Fruit fly (Drosophila melanogaster): ENCODE measurements around the gene Socs16D.

Gene Socs16D

DNA sequence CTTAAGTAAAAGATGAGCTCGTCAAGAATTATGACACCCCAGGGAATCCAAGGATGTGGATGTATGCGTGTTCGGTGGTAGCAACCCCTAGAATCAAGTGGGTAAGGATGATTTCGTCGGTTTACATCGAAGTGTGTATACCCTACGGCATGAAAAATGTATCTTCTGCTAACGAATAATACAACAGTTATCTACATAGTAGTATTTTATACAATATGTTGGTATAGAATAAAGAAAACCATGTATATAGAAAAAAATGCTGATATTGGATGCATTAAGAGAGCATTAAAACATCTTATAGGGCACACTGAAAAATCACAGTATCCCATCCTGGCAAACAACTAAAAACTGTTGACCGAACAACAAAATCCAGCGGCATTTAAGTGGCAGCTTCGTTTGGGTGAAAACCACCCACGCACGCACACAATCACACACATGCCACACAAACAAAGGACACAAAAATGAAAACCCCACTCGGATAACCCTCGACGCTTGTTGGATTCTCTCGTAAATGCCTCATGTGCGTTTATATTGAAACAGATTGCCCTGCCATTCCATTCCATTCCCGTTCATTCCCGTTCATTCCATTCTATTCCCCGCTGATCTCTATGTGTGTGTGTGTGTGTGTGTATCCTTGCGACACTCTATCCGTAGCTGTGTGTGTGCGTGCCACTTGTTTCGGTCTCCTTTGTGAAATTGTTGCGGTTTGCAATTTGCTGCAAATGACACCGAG lies 28.1 kb downstream of the Socs16D start:
- TF ChIP-seq Abd-B (GFP tag; optimal IDR thresholded peaks at IDR 0.05): no peak
- no peak for TF ChIP-seq lola (GFP tag; optimal IDR thresholded peaks at IDR 0.05)
- TF ChIP-seq dsf (GFP tag; optimal IDR thresholded peaks at IDR 0.05; ENCODE audit: borderline replicate concordance): no peak

DNA sequence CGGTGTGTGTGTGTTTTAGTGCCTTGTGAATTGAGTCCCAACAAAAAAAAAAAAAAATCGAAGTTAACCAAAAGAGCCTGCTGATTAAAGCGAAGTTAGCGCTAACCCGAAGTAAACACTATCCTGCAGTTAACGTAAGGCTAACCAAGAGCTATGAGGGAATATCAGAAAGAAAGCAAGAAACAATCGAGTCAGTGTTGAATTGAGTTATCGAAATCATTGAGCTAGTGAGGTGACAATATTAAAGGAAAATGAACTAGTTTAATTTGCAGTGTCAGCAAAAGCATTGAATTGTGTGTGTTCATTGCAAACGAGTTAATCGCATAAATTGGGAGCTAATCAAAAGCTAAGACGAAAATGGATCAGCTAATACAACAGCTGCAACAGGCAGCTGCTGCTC lies 36.7 kb downstream of the Socs16D start, which contains the start of gene OdsH:
Gene OdsH (plus strand): TSS at position 301 of the 400 bp plus-strand sequence.
- TF ChIP-seq dmrt93B (GFP tag; optimal IDR thresholded peaks at IDR 0.05) (no peak), Hr83 (GFP tag; optimal IDR thresholded peaks at IDR 0.05; ENCODE audit: poor library complexity, severe bottlenecking) (no peak), GATAd (GFP tag; optimal IDR thresholded peaks at IDR 0.05) (no peak), OdsH (GFP tag; optimal IDR thresholded peaks at IDR 0.05) (no peak), CG32264 (GFP tag; optimal IDR thresholded peaks at IDR 0.05) (no peak), Vsx2 (GFP tag; optimal IDR thresholded peaks at IDR 0.05; ENCODE audit: partially characterized antibody) (no peak), Hnf4 (GFP tag; optimal IDR thresholded peaks at IDR 0.05) (no peak), N (GFP tag; optimal IDR thresholded peaks at IDR 0.05) (no peak), h (GFP tag; optimal IDR thresholded peaks at IDR 0.05) (no peak), Jra (GFP tag; optimal IDR thresholded peaks at IDR 0.05) (no peak), sage (GFP tag; optimal IDR thresholded peaks at IDR 0.05) (no peak), usp (GFP tag; optimal IDR thresholded peaks at IDR 0.05) (no peak), brk (GFP tag; optimal IDR thresholded peaks at IDR 0.05) (no peak)

DNA sequence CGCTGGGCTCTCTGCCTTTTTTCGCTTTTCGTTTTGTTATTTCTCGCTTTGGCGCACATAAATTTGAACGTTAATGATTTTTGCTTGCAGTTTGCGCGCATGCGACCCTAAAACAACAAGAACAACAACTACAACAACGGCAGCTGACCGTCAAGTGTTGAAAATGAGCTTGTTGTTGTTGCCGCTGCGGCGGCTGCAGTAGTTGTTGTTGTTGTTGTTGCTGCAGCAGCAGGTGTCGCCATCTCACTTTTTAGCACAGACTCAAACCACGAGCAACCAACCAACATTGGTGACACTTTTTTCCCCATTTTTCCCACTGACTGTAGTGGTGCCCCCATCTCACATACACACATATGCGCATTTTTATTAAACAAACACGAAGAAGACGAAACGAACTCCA lies 37.3 kb downstream of the Socs16D start:
- TF ChIP-seq Hnf4 (GFP tag; optimal IDR thresholded peaks at IDR 0.05) (no peak), brk (GFP tag; optimal IDR thresholded peaks at IDR 0.05) (no peak), Rel (GFP tag; optimal IDR thresholded peaks at IDR 0.05) (no peak), Rel (tag; optimal IDR thresholded peaks at IDR 0.05) (no peak), Dif (GFP tag; optimal IDR thresholded peaks at IDR 0.05; ENCODE audit: partially characterized antibody) (no peak), usp (GFP tag; optimal IDR thresholded peaks at IDR 0.05) (no peak), rgr (GFP tag; optimal IDR thresholded peaks at IDR 0.05) (no peak), fru (GFP tag; optimal IDR thresholded peaks at IDR 0.05) (no peak), woc (GFP tag; optimal IDR thresholded peaks at IDR 0.05) (no peak), dsf (GFP tag; optimal IDR thresholded peaks at IDR 0.05; ENCODE audit: borderline replicate concordance) (no peak), Hr78 (GFP tag; optimal IDR thresholded peaks at IDR 0.05) (no peak), Jra (GFP tag; optimal IDR thresholded peaks at IDR 0.05) (no peak)

DNA sequence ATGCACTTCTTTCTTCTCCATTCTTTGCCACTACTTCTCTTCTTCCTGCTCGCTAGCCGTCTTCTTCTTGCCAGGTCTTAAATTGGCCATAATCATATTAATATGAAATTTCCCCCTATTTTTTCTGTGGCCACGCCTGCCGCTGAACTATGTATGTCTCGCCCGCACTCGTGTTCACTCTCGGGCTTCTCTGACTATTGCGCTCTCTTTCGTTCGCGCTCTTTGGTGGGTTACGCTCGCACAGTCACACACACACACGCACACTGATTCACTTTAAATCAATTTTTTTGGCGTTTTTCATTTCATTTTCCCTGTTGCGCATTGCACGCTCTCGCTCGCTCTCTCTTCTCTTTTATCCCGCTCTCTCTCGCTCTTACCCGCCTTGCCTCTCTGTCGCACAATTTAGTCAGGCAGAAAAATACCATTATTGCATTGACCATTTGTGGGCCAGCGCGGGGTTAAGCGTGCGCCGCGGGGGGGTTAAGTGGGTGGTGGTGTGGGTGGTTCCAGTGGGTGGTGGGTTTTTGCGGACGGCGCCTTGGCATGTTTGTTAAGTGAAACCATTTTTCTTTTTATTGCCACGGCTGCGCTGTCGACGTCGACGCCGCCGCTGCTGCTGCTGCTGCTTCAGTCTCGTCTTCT lies 37.8 kb downstream of the Socs16D start:
- TF ChIP-seq lola (GFP tag; optimal IDR thresholded peaks at IDR 0.05) (no peak), Vsx2 (GFP tag; optimal IDR thresholded peaks at IDR 0.05; ENCODE audit: partially characterized antibody) (peak; percentile 64), brk (GFP tag; optimal IDR thresholded peaks at IDR 0.05) (no peak), Rel (GFP tag; optimal IDR thresholded peaks at IDR 0.05) (no peak), Rel (tag; optimal IDR thresholded peaks at IDR 0.05) (no peak), pan (optimal IDR thresholded peaks at IDR 0.05) (no peak), Myc (optimal IDR thresholded peaks at IDR 0.05) (no peak), GATAd (GFP tag; optimal IDR thresholded peaks at IDR 0.05) (no peak), HLH106 (tag; optimal IDR thresholded peaks at IDR 0.05) (no peak), Dfd (GFP tag; optimal IDR thresholded peaks at IDR 0.05) (peak; percentile 31)

DNA sequence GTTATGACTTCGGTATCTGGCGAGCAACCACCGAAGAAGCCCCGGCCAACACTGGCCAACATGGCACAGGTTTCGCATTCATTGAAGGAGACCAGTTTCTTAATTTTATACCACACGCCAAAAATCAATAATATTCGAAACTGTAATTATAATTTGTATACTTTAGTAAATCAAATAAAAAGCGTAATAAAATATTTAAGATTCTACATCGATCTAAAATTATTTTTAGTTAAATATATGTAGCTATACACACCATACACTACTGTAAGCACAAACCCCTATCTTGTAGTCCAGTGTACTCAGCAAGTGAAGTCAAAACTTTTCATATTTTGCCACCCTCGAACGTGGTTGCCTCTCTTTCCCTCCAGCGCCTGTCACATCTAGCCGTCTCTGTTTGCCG lies 45.3 kb downstream of the Socs16D start:
- TF ChIP-seq Rel (GFP tag; optimal IDR thresholded peaks at IDR 0.05) (no peak), Rel (tag; optimal IDR thresholded peaks at IDR 0.05) (no peak), Sp1 (GFP tag; optimal IDR thresholded peaks at IDR 0.05) (peak; percentile 8), GATAd (GFP tag; optimal IDR thresholded peaks at IDR 0.05) (no peak), rgr (GFP tag; optimal IDR thresholded peaks at IDR 0.05) (no peak), usp (GFP tag; optimal IDR thresholded peaks at IDR 0.05) (no peak), tai (GFP tag; optimal IDR thresholded peaks at IDR 0.05) (no peak), HLH106 (tag; optimal IDR thresholded peaks at IDR 0.05) (peak; percentile 18)

DNA sequence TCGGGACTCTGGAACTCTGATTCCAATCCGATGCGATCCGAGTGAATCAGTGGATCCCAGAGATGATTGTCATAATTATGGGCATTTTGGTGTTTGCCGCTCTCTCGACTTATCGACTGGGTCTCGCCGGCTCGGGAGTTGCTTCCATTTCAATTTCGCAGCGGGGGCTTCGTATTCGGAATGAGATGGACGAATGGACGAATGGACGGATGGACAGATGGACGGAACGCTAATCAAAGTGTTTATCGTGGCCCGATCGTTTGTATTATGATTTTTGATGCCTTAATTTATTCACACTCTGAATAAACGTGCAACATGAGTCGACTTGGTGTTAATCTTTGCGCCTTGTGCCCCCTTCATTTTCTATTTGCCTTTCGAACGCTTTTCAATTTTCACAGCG lies 46.5 kb downstream of the Socs16D start:
- TF ChIP-seq CrebA (GFP tag; optimal IDR thresholded peaks at IDR 0.05; ENCODE audit: borderline replicate concordance): no peak
- TF ChIP-seq lola (GFP tag; optimal IDR thresholded peaks at IDR 0.05): no peak
- TF ChIP-seq Hnf4 (GFP tag; optimal IDR thresholded peaks at IDR 0.05): no peak
- TF ChIP-seq Sp1 (GFP tag; optimal IDR thresholded peaks at IDR 0.05): no peak
- no peak for TF ChIP-seq Hr83 (GFP tag; optimal IDR thresholded peaks at IDR 0.05; ENCODE audit: poor library complexity, severe bottlenecking)
- TF ChIP-seq GATAd (GFP tag; optimal IDR thresholded peaks at IDR 0.05): no peak
- no peak for TF ChIP-seq Abd-B (GFP tag; optimal IDR thresholded peaks at IDR 0.05)
- TF ChIP-seq h (GFP tag; optimal IDR thresholded peaks at IDR 0.05): no peak
- no peak for TF ChIP-seq foxo (GFP tag; optimal IDR thresholded peaks at IDR 0.05)
- no peak for TF ChIP-seq sv (GFP tag; optimal IDR thresholded peaks at IDR 0.05)
- TF ChIP-seq Vsx2 (GFP tag; optimal IDR thresholded peaks at IDR 0.05; ENCODE audit: partially characterized antibody): no peak
